Fruit fly (Drosophila melanogaster) whole organism, embryonic: ENCODE results near the gene CG9426.

Experiments
- Bdp1 ChIP-seq: fragments of 200-800 bp; sonication (Bioruptor generic); optimal IDR thresholded peaks from 3 replicates; lab custom pipeline; 2016; ENCODE audit warnings: missing biosample characterization, missing genetic modification characterization
- CG10321 ChIP-seq: fragments of 200-800 bp; sonication (Bioruptor generic); IDR thresholded peaks from 2 replicates; pipeline ENCODE4 v1.3.6; 2022; ENCODE audit warnings: missing biosample characterization, missing genetic modification characterization
- CG12219 ChIP-seq: fragments of 200-800 bp; sonication (Bioruptor generic); optimal IDR thresholded peaks from 3 replicates; lab custom pipeline; 2018; ENCODE audit warnings: missing biosample characterization, mild to moderate bottlenecking, missing genetic modification characterization
- CG17186 ChIP-seq: fragments of 200-800 bp; sonication (Bioruptor generic); optimal IDR thresholded peaks from 3 replicates; lab custom pipeline; 2017; ENCODE audit warnings: missing biosample characterization, missing genetic modification reagents, missing genetic modification characterization
- CG17328 ChIP-seq: fragments of 200-800 bp; sonication (Bioruptor generic); IDR thresholded peaks from 2 replicates; pipeline ENCODE4 v1.3.6; 2022; ENCODE audit warnings: missing biosample characterization, missing genetic modification characterization
- CG3065 ChIP-seq: fragments of 200-800 bp; sonication (Bioruptor generic); optimal IDR thresholded peaks from 2 replicates; lab custom pipeline; 2016; ENCODE audit warnings: missing biosample characterization, missing genetic modification characterization
- CG3163 ChIP-seq: fragments of 200-800 bp; sonication (Bioruptor generic); optimal IDR thresholded peaks from 3 replicates; lab custom pipeline; 2016; ENCODE audit warnings: missing biosample characterization, missing genetic modification characterization
- CG3726 ChIP-seq: fragments of 200-800 bp; sonication (Bioruptor generic); IDR thresholded peaks from 3 replicates; pipeline ENCODE4, ENCODE4 v1.3.6; 2022; ENCODE audit warnings: missing biosample characterization, missing genetic modification characterization
- CG43689 ChIP-seq: fragments of 200-800 bp; sonication (Bioruptor generic); IDR thresholded peaks from 2 replicates; pipeline ENCODE4 v1.3.6; 2022; ENCODE audit warnings: missing biosample characterization, missing genetic modification characterization
- CG4617 ChIP-seq: fragments of 200-800 bp; sonication (Bioruptor generic); optimal IDR thresholded peaks from 3 replicates; lab custom pipeline; 2016; ENCODE audit warnings: missing biosample characterization, missing genetic modification characterization, borderline replicate concordance
- CG6683 ChIP-seq: fragments of 200-800 bp; sonication (Bioruptor generic); optimal IDR thresholded peaks from 2 replicates; lab custom pipeline; 2017; ENCODE audit warnings: missing biosample characterization, mild to moderate bottlenecking, missing genetic modification characterization, missing genetic modification reagents
- CG8290 ChIP-seq, 3 experiments: fragments of 200-800 bp; sonication (Bioruptor generic); optimal IDR thresholded peaks; 2 replicates each; lab custom pipeline; 2016 to 2019; ENCODE audit warnings: missing biosample characterization in 3 of 3, missing genetic modification characterization in 3 of 3, mild to moderate bottlenecking in 2 of 3, moderate library complexity in 1 of 3
- CG8478 ChIP-seq: fragments of >200 bp; optimal IDR thresholded peaks from 2 replicates; lab custom pipeline; 2018
- CG9932 ChIP-seq: fragments of 200-800 bp; sonication (Bioruptor generic); IDR thresholded peaks from 2 replicates; pipeline ENCODE4 v1.3.6; 2022; ENCODE audit warnings: missing biosample characterization, missing genetic modification characterization
- CoRest ChIP-seq: fragments of 200-800 bp; sonication (Bioruptor generic); optimal IDR thresholded peaks from 3 replicates; lab custom pipeline; 2018; ENCODE audit warnings: missing biosample characterization, mild to moderate bottlenecking, missing genetic modification characterization, moderate library complexity
- D19B ChIP-seq: fragments of 200-800 bp; sonication (Bioruptor generic); optimal IDR thresholded peaks from 2 replicates; lab custom pipeline; 2017; ENCODE audit warnings: missing biosample characterization, mild to moderate bottlenecking, missing genetic modification characterization
- Eip74EF ChIP-seq, 2 experiments: fragments of 200-800 bp in 1 of 2; fragments of >200 bp in 1 of 2; sonication (Bioruptor generic) in 1 of 2; optimal IDR thresholded peaks; 2 replicates each; lab custom pipeline; 2017 to 2019; ENCODE audit warnings: missing biosample characterization in 2 of 2, missing genetic modification characterization in 2 of 2, mild to moderate bottlenecking in 1 of 2, moderate library complexity in 1 of 2
- Gug ChIP-seq: fragments of 200-800 bp; sonication (Bioruptor generic); IDR thresholded peaks from 4 replicates; pipeline ENCODE4 v1.3.6; 2022; ENCODE audit warnings: missing biosample characterization, missing genetic modification characterization
- Jarid2 ChIP-seq: fragments of 200-800 bp; sonication (Bioruptor generic); optimal IDR thresholded peaks from 3 replicates; lab custom pipeline; 2017; ENCODE audit warnings: mild to moderate bottlenecking, missing biosample characterization, missing genetic modification reagents, missing genetic modification characterization
- MESR4 ChIP-seq: fragments of 200-800 bp; sonication (Bioruptor generic); optimal IDR thresholded peaks from 2 replicates; lab custom pipeline; 2018; ENCODE audit warnings: missing biosample characterization, mild to moderate bottlenecking, missing genetic modification characterization, moderate library complexity
- Neu2 ChIP-seq: fragments of 200-800 bp; sonication (Bioruptor generic); optimal IDR thresholded peaks from 3 replicates; lab custom pipeline; 2016; ENCODE audit warnings: missing biosample characterization, missing genetic modification characterization, borderline replicate concordance
- NfI ChIP-seq: fragments of 200-800 bp; sonication (Bioruptor generic); optimal IDR thresholded peaks from 3 replicates; lab custom pipeline; 2018; ENCODE audit warnings: missing biosample characterization, mild to moderate bottlenecking, missing genetic modification characterization, moderate library complexity
- Ptx1 ChIP-seq: fragments of 200-800 bp; sonication (Bioruptor generic); IDR thresholded peaks from 2 replicates; pipeline ENCODE4 v1.3.6; 2022; ENCODE audit warnings: missing biosample characterization, missing genetic modification characterization
- Rx ChIP-seq: fragments of 200-800 bp; sonication (Bioruptor generic); IDR thresholded peaks from 2 replicates; pipeline ENCODE4 v1.3.6; 2022; ENCODE audit warnings: missing biosample characterization, missing genetic modification characterization
- Spps ChIP-seq: fragments of 200-800 bp; sonication (Bioruptor generic); optimal IDR thresholded peaks from 2 replicates; lab custom pipeline; 2018; ENCODE audit warnings: missing biosample characterization, mild to moderate bottlenecking, missing genetic modification characterization
- Sry-δ ChIP-seq: fragments of 200-800 bp; sonication (Bioruptor generic); optimal IDR thresholded peaks from 2 replicates; lab custom pipeline; 2016; ENCODE audit warnings: missing biosample characterization, missing genetic modification characterization
- Taf1 ChIP-seq: fragments of 200-800 bp; sonication (Bioruptor generic); IDR thresholded peaks from 2 replicates; pipeline ENCODE4 v1.3.6; 2022; ENCODE audit warnings: missing biosample characterization, missing genetic modification characterization
- ara ChIP-seq: fragments of 200-800 bp; sonication (Bioruptor generic); IDR thresholded peaks from 2 replicates; pipeline ENCODE4 v1.3.6; 2022; ENCODE audit warnings: missing biosample characterization, missing genetic modification characterization
- bab2 ChIP-seq: fragments of 200-800 bp; sonication (Bioruptor generic); optimal IDR thresholded peaks from 2 replicates; lab custom pipeline; 2016; ENCODE audit warnings: missing biosample characterization, missing genetic modification characterization
- bcd ChIP-seq: fragments of 200-800 bp; sonication (Bioruptor generic); optimal IDR thresholded peaks from 2 replicates; lab custom pipeline; 2017; ENCODE audit warnings: missing biosample characterization, mild to moderate bottlenecking, missing genetic modification characterization
- btn ChIP-seq: fragments of 200-800 bp; sonication (Bioruptor generic); optimal IDR thresholded peaks from 2 replicates; lab custom pipeline; 2016; ENCODE audit warnings: missing biosample characterization, missing genetic modification characterization
- caup ChIP-seq: fragments of 200-800 bp; sonication (Bioruptor generic); optimal IDR thresholded peaks from 3 replicates; lab custom pipeline; 2017; ENCODE audit warnings: missing biosample characterization, mild to moderate bottlenecking, missing genetic modification characterization, moderate library complexity; ENCODE audit not compliant: severe bottlenecking
- cg ChIP-seq: fragments of 200-800 bp; sonication (Bioruptor generic); optimal IDR thresholded peaks from 3 replicates; lab custom pipeline; 2019; ENCODE audit warnings: missing biosample characterization, mild to moderate bottlenecking, missing genetic modification characterization, moderate library complexity
- ci ChIP-seq: fragments of 200-800 bp; sonication (Bioruptor generic); IDR thresholded peaks from 3 replicates; pipeline ENCODE4 v1.3.6; 2022; ENCODE audit warnings: missing biosample characterization, missing genetic modification characterization
- croc ChIP-seq: fragments of 200-800 bp; sonication (Bioruptor generic); conservative IDR thresholded peaks from 3 replicates; pipeline ENCODE4 v1.3.6; 2022; ENCODE audit warnings: missing biosample characterization, missing genetic modification characterization
- dysf ChIP-seq: fragments of 200-800 bp; sonication (Bioruptor generic); IDR thresholded peaks from 3 replicates; pipeline ENCODE4 v1.3.6; 2022; ENCODE audit warnings: missing biosample characterization, missing genetic modification characterization
- exex ChIP-seq: fragments of 200-800 bp; sonication (Bioruptor generic); optimal IDR thresholded peaks from 4 replicates; lab custom pipeline; 2018; ENCODE audit warnings: missing biosample characterization, mild to moderate bottlenecking, missing genetic modification characterization, moderate library complexity
- gsb ChIP-seq: fragments of 200-800 bp; sonication (Bioruptor generic); IDR thresholded peaks from 2 replicates; pipeline ENCODE4 v1.3.6; 2022; ENCODE audit warnings: missing biosample characterization, missing genetic modification characterization
- her ChIP-seq: fragments of 200-800 bp; sonication (Bioruptor generic); optimal IDR thresholded peaks from 2 replicates; lab custom pipeline; 2016; ENCODE audit warnings: missing biosample characterization, missing genetic modification characterization
- inv ChIP-seq: fragments of 200-800 bp; sonication (Bioruptor generic); IDR thresholded peaks from 2 replicates; pipeline ENCODE4 v1.3.6; 2022; ENCODE audit warnings: missing biosample characterization, missing genetic modification characterization; ENCODE audit not compliant: partially characterized antibody
- pan ChIP-seq, 4 experiments: fragments of >200 bp in 3 of 4; fragments of 200-800 bp in 1 of 4; sonication (Bioruptor generic) in 1 of 4; optimal IDR thresholded peaks in 3 of 4; IDR thresholded peaks in 1 of 4; 2 replicates each; pipeline versions ENCODE4 v1.3.6 to Lab custom; 2017 to 2022; ENCODE audit warnings: missing biosample characterization in 2 of 4, missing genetic modification characterization in 2 of 4, mixed read lengths in 1 of 4
- peb ChIP-seq: fragments of 200-800 bp; sonication (Bioruptor generic); IDR thresholded peaks from 2 replicates; pipeline ENCODE4 v1.3.6; 2022; ENCODE audit warnings: missing biosample characterization, missing genetic modification characterization
- pum ChIP-seq: fragments of 200-800 bp; sonication (Bioruptor generic); optimal IDR thresholded peaks from 2 replicates; lab custom pipeline; 2016; ENCODE audit warnings: missing biosample characterization, missing genetic modification characterization
- ro ChIP-seq: fragments of 200-800 bp; sonication (Bioruptor generic); IDR thresholded peaks from 2 replicates; pipeline ENCODE4 v1.3.6; 2022; ENCODE audit warnings: missing biosample characterization, missing genetic modification characterization
- scrt ChIP-seq: fragments of 200-800 bp; sonication (Bioruptor generic); optimal IDR thresholded peaks from 2 replicates; lab custom pipeline; 2018; ENCODE audit warnings: missing biosample characterization, mild to moderate bottlenecking, missing genetic modification characterization, moderate library complexity
- ssp ChIP-seq: fragments of 200-800 bp; sonication (Bioruptor generic); IDR thresholded peaks from 2 replicates; pipeline ENCODE4 v1.3.6; 2022; ENCODE audit warnings: missing biosample characterization, missing genetic modification characterization
- tin ChIP-seq: fragments of 200-800 bp; sonication (Bioruptor generic); optimal IDR thresholded peaks from 3 replicates; lab custom pipeline; 2016; ENCODE audit warnings: missing biosample characterization, missing genetic modification characterization
- toy ChIP-seq: fragments of 200-800 bp; sonication (Bioruptor generic); IDR thresholded peaks from 2 replicates; pipeline ENCODE4 v1.3.6; 2022; ENCODE audit warnings: missing biosample characterization, missing genetic modification characterization
- vvl ChIP-seq: fragments of 200-800 bp; sonication (Bioruptor generic); IDR thresholded peaks from 2 replicates; pipeline ENCODE4 v1.3.6; 2022; ENCODE audit warnings: missing biosample characterization, missing genetic modification characterization
- wdn ChIP-seq: fragments of 200-800 bp; sonication (Bioruptor generic); IDR thresholded peaks from 2 replicates; pipeline ENCODE4 v1.3.6; 2022; ENCODE audit warnings: missing biosample characterization, missing genetic modification characterization
- zf30C ChIP-seq: fragments of 200-800 bp; sonication (Bioruptor generic); optimal IDR thresholded peaks from 3 replicates; lab custom pipeline; 2018; ENCODE audit warnings: missing biosample characterization, mild to moderate bottlenecking, missing genetic modification characterization

Gene CG9426

DNA sequence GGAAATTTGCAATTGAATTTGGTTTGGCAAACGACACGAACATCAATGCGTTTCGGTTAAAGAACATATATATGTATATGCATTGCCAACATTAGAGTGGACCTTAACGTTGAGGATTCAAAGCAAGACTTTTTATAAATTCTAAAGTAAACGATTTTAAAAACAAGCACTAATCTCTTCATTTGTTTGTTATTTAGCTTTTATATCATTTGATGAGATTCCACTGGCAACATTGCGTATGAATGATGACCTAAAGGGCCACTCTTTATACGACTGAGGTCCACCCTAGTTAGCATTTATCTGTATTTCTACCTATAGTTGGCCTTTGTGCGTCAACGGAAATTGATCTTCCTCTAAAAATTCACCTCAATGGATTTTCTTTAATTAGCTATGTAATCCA is 39.0 kb upstream of the CG9426 start (continued):
- TF ChIP-seq scrt (GFP tag; lab: Kevin White, UChicago), result no peak
- no peak for TF ChIP-seq CG8478 (lab: Kevin White, UChicago)
- no peak for TF ChIP-seq CG4617
- TF ChIP-seq wdn, result no peak
- no peak for TF ChIP-seq CG3065 (GFP tag; lab: Kevin White, UChicago)
- no peak for TF ChIP-seq zf30C
- TF ChIP-seq CoRest, result no peak
- no peak for TF ChIP-seq CG17186 (GFP tag; lab: Kevin White, UChicago)
- no peak for TF ChIP-seq Gug
- no peak for TF ChIP-seq Rx (GFP tag; lab: Robert Waterston, UW)
- TF ChIP-seq CG43689 (GFP tag; lab: Robert Waterston, UW), result no peak
- no peak for TF ChIP-seq CG8290 (GFP tag; optimal IDR thresholded peaks at IDR 0.05; lab: Kevin White, UChicago)
- no peak for TF ChIP-seq CG8290 (tag; optimal IDR thresholded peaks at IDR 0.05; lab: Kevin White, UChicago)
- TF ChIP-seq dysf (GFP tag; lab: Robert Waterston, UW), result no peak
- no peak for TF ChIP-seq Spps (tag; lab: Kevin White, UChicago)
- no peak for TF ChIP-seq croc
- no peak; the same call in 1 of the 2 replicates for TF ChIP-seq vvl (GFP tag; lab: Robert Waterston, UW)
- TF ChIP-seq exex, result no peak
- no peak for TF ChIP-seq pan (optimal IDR thresholded peaks at IDR 0.05; lab: Kevin White, UChicago)
- no peak for TF ChIP-seq pan (GFP tag; optimal IDR thresholded peaks at IDR 0.05 in 1 of 2, IDR thresholded peaks at IDR 0.05 in 1 of 2)
- TF ChIP-seq CG10321, result no peak
- 0 out of 2 replicates have a peak, but pooled peaks have one; percentile 26 for TF ChIP-seq ara
- TF ChIP-seq CG3163 (GFP tag; lab: Kevin White, UChicago), result no peak
- no peak for TF ChIP-seq MESR4 (GFP tag; lab: Kevin White, UChicago)
- no peak for TF ChIP-seq her
- no peak for TF ChIP-seq CG3726 (GFP tag; lab: Robert Waterston, UW)
- no peak for TF ChIP-seq btn
- no peak for TF ChIP-seq Eip74EF (GFP tag; optimal IDR thresholded peaks at IDR 0.05; lab: Kevin White, UChicago)
- TF ChIP-seq bab2 (GFP tag; lab: Kevin White, UChicago), result no peak
- TF ChIP-seq Sry-δ (GFP tag; lab: Kevin White, UChicago), result no peak
- TF ChIP-seq Taf1 (GFP tag; lab: Robert Waterston, UW), result no peak
- no peak for TF ChIP-seq Jarid2 (GFP tag; lab: Kevin White, UChicago)
- no peak for TF ChIP-seq Bdp1 (GFP tag; lab: Kevin White, UChicago)
- no peak for TF ChIP-seq CG9932
- peak; percentile 51; the same call in 2 of the 3 replicates for TF ChIP-seq ci (GFP tag; lab: Robert Waterston, UW)
- TF ChIP-seq CG12219 (GFP tag; lab: Kevin White, UChicago), result peak; percentile 47
- no peak for TF ChIP-seq NfI (GFP tag; lab: Kevin White, UChicago)
- TF ChIP-seq D19B (GFP tag; lab: Kevin White, UChicago), result no peak
- no peak for TF ChIP-seq cg
- TF ChIP-seq CG17328, result no peak
- no peak for TF ChIP-seq CG6683 (GFP tag; lab: Kevin White, UChicago)
- TF ChIP-seq inv (GFP tag; lab: Robert Waterston, UW), result no peak
- no peak for TF ChIP-seq tin (GFP tag; lab: Kevin White, UChicago)
- TF ChIP-seq peb, result no peak
- no peak for TF ChIP-seq gsb (GFP tag; lab: Robert Waterston, UW)
- TF ChIP-seq Neu2 (GFP tag; lab: Kevin White, UChicago), result no peak
- no peak for TF ChIP-seq Ptx1 (GFP tag; lab: Robert Waterston, UW)
- no peak for TF ChIP-seq ro (GFP tag; lab: Robert Waterston, UW)
- peak; percentile 1 for TF ChIP-seq bcd (GFP tag; lab: Kevin White, UChicago)
- TF ChIP-seq pum (GFP tag; lab: Kevin White, UChicago), result no peak
- TF ChIP-seq ssp, result no peak
- TF ChIP-seq toy, result no peak
- TF ChIP-seq caup (GFP tag; lab: Kevin White, UChicago), result no peak
